Worm (Caenorhabditis elegans): ENCODE data around the gene gnrr-4.

Gene gnrr-4

ce11 chrX:5743209-5743608, at the start of gene gnrr-4:
Gene gnrr-4 (minus strand): TSS chrX:5743309.
- TF ChIP-seq fkh-8 (tag; optimal IDR thresholded peaks at IDR 0.05) (peak; percentile 39), ztf-11 (tag; optimal IDR thresholded peaks at IDR 0.05) (no peak), ceh-88 (GFP tag; IDR thresholded peaks at IDR 0.05) (no peak)

- TF ChIP-seq fkh-8 (tag; optimal IDR thresholded peaks at IDR 0.05) (peak; percentile 26), aly-2 (tag; optimal IDR thresholded peaks at IDR 0.05) (no peak), lin-14 (GFP tag; optimal IDR thresholded peaks at IDR 0.05) (peak; percentile 12)
Measured at ce11 chrX:5790915-5791314, 47.8 kb upstream of the gnrr-4 start, which contains the start of gene twnk-1. Gene twnk-1 (plus strand): TSS chrX:5791215.

- TF ChIP-seq ceh-63 (GFP tag; optimal IDR thresholded peaks at IDR 0.05), result no peak
- no peak for TF ChIP-seq nhr-19 (GFP tag; conservative IDR thresholded peaks at IDR 0.05)
- no peak for TF ChIP-seq aha-1 (tag; optimal IDR thresholded peaks at IDR 0.05)
- TF ChIP-seq pax-3 (tag; optimal IDR thresholded peaks at IDR 0.05), result no peak
- TF ChIP-seq ama-1 (optimal IDR thresholded peaks at IDR 0.05), result no peak
- no peak for TF ChIP-seq fkh-8 (tag; optimal IDR thresholded peaks at IDR 0.05)
- no peak for TF ChIP-seq jun-1 (tag; optimal IDR thresholded peaks at IDR 0.05)
- TF ChIP-seq C16A3.4 (tag; optimal IDR thresholded peaks at IDR 0.05), result no peak
- TF ChIP-seq egl-27 (tag; optimal IDR thresholded peaks at IDR 0.05), result no peak
Measured at ce11 chrX:5787861-5788260, 44.8 kb upstream of the gnrr-4 start, which contains the start of gene F46G11.2. Gene F46G11.2 (plus strand): TSS chrX:5788161.

- no peak for TF ChIP-seq mdl-1 (tag; optimal IDR thresholded peaks at IDR 0.05)
- TF ChIP-seq sox-4 (tag; optimal IDR thresholded peaks at IDR 0.05), result no peak
- no peak for TF ChIP-seq skn-1 (tag; optimal IDR thresholded peaks at IDR 0.05)
- no peak for TF ChIP-seq rnt-1 (tag; optimal IDR thresholded peaks at IDR 0.05)
- TF ChIP-seq unc-62 (GFP tag; optimal IDR thresholded peaks at IDR 0.05), result no peak
- TF ChIP-seq aly-2 (tag; optimal IDR thresholded peaks at IDR 0.05), result no peak
Measured at ce11 chrX:5786193-5786592, 43.1 kb upstream of the gnrr-4 start, which contains the start of gene F46G11.6. Gene F46G11.6 (plus strand): TSS chrX:5786493.

ce11 chrX:5782153-5782552, 39.0 kb upstream of the gnrr-4 start, which contains the start of gene gakh-1:
Gene gakh-1 (plus strand): TSS chrX:5782499.
- no peak for TF ChIP-seq ztf-11 (tag; optimal IDR thresholded peaks at IDR 0.05)
- no peak for TF ChIP-seq aly-2 (tag; optimal IDR thresholded peaks at IDR 0.05)
- TF ChIP-seq tbx-2 (tag; optimal IDR thresholded peaks at IDR 0.05), result peak; percentile 70
- no peak for TF ChIP-seq egl-27 (tag; optimal IDR thresholded peaks at IDR 0.05)
- TF ChIP-seq lin-14 (GFP tag; optimal IDR thresholded peaks at IDR 0.05), result peak; percentile 86
- no peak for TF ChIP-seq nhr-28 (tag; optimal IDR thresholded peaks at IDR 0.05)
- peak; percentile 35 to 52 for TF ChIP-seq efl-1 (optimal IDR thresholded peaks at IDR 0.05)
- TF ChIP-seq efl-1 (GFP tag; optimal IDR thresholded peaks at IDR 0.05 in 1 of 2), result peak; percentile 50 to 97
- TF ChIP-seq ceh-90 (tag; optimal IDR thresholded peaks at IDR 0.05), result no peak
- peak; percentile 28 for TF ChIP-seq egl-13 (tag; optimal IDR thresholded peaks at IDR 0.05)
- no peak for TF ChIP-seq mef-2 (tag; optimal IDR thresholded peaks at IDR 0.05)
- peak; percentile 60 for TF ChIP-seq mep-1 (tag; optimal IDR thresholded peaks at IDR 0.05)
- TF ChIP-seq isw-1 (GFP tag; IDR thresholded peaks at IDR 0.05), result peak; percentile 34
- TF ChIP-seq sox-4 (tag; optimal IDR thresholded peaks at IDR 0.05), result peak; percentile 20
- TF ChIP-seq F16B12.6 (tag; optimal IDR thresholded peaks at IDR 0.05), result peak; percentile 28
- peak; percentile 72 for TF ChIP-seq snu-23 (GFP tag; optimal IDR thresholded peaks at IDR 0.05)
- no peak for TF ChIP-seq nhr-12 (tag; optimal IDR thresholded peaks at IDR 0.05)
- peak; percentile 85 for TF ChIP-seq grh-1 (GFP tag; IDR thresholded peaks at IDR 0.05)
- no peak for TF ChIP-seq C04F5.9 (tag; optimal IDR thresholded peaks at IDR 0.05)
- no peak for TF ChIP-seq Y116A8C.19 (tag; optimal IDR thresholded peaks at IDR 0.05; ENCODE audit: borderline replicate concordance)
- no peak for TF ChIP-seq fkh-4 (tag; optimal IDR thresholded peaks at IDR 0.05; ENCODE audit: borderline replicate concordance)
- TF ChIP-seq skn-1 (tag; optimal IDR thresholded peaks at IDR 0.05), result peak; percentile 28
- peak; percentile 41 for TF ChIP-seq zip-4 (GFP tag; optimal IDR thresholded peaks at IDR 0.05)
- TF ChIP-seq irx-1 (tag; optimal IDR thresholded peaks at IDR 0.05), result peak; percentile 80
- TF ChIP-seq nhr-85 (tag), result peak; percentile 93
- TF ChIP-seq swsn-7 (tag; optimal IDR thresholded peaks at IDR 0.05), result peak; percentile 75
- TF ChIP-seq lsy-2 (tag; optimal IDR thresholded peaks at IDR 0.05), result peak; percentile 61 to 65
- no peak for TF ChIP-seq hlh-4 (tag; optimal IDR thresholded peaks at IDR 0.05)
- TF ChIP-seq ztf-4 (tag; optimal IDR thresholded peaks at IDR 0.05), result no peak
- TF ChIP-seq nhr-76 (tag; optimal IDR thresholded peaks at IDR 0.05), result no peak
- 0 out of 2 replicates have a peak, but pooled peaks have one; percentile 10 for TF ChIP-seq mab-9 (GFP tag; IDR thresholded peaks at IDR 0.05)
- TF ChIP-seq ets-5 (GFP tag; IDR thresholded peaks at IDR 0.05), result no peak
- TF ChIP-seq fkh-8 (tag; optimal IDR thresholded peaks at IDR 0.05), result peak; percentile 50
- peak; percentile 63 for TF ChIP-seq nhr-19 (GFP tag; conservative IDR thresholded peaks at IDR 0.05)
- peak; percentile 83 for TF ChIP-seq nhr-47 (tag; optimal IDR thresholded peaks at IDR 0.05)

Measured in whole organism, L1 larva.